Worm (Caenorhabditis elegans): ENCODE measurements around the gene Y116A8C.44.

- TF ChIP-seq scrt-1 (GFP tag; IDR thresholded peaks at IDR 0.05): no peak
- TF ChIP-seq ceh-13 (GFP tag; optimal IDR thresholded peaks at IDR 0.05): no peak
- no peak for TF ChIP-seq tbx-37 (GFP tag; conservative IDR thresholded peaks at IDR 0.05)
- no peak for TF ChIP-seq sea-1 (GFP tag; conservative IDR thresholded peaks at IDR 0.05)
- TF ChIP-seq ama-1 (optimal IDR thresholded peaks at IDR 0.05): no peak
- TF ChIP-seq flt-1 (GFP tag; IDR thresholded peaks at IDR 0.05): no peak
- TF ChIP-seq hmg-4 (GFP tag; optimal IDR thresholded peaks at IDR 0.05): no peak
These were observed 38.2 kb upstream of the Y116A8C.44 start, which contains the start of gene Y116A8C.27 for ce11 chrIV:17096168-17096567.

All from whole organism, early embryonic.